Fruit fly (Drosophila melanogaster) whole organism, pupa: ENCODE measurements around the gene jhamt.
A peak's percentile ranks its signal among the peaks of the same experiment; 100 is the strongest.

ENCODE experiments used
- CG10348 ChIP-seq: fragments of 200-800 bp; sonication (Bioruptor generic); IDR thresholded peaks from 2 replicates; pipeline ENCODE4 v1.3.6; 2022; ENCODE audit warnings: missing biosample characterization, missing genetic modification characterization
- CG12605 ChIP-seq: fragments of 200-800 bp; sonication (Bioruptor generic); IDR thresholded peaks from 2 replicates; pipeline ENCODE4 v1.3.6; 2022; ENCODE audit warnings: missing biosample characterization, missing genetic modification characterization
- CG13204 ChIP-seq: fragments of 200-800 bp; sonication (Bioruptor generic); optimal IDR thresholded peaks from 2 replicates; lab custom pipeline; 2018; ENCODE audit warnings: missing biosample characterization, mild to moderate bottlenecking, missing genetic modification characterization, moderate library complexity
- CG14655 ChIP-seq: fragments of 200-800 bp; sonication (Bioruptor generic); optimal IDR thresholded peaks from 3 replicates; lab custom pipeline; 2017; ENCODE audit warnings: mild to moderate bottlenecking, missing biosample characterization, missing genetic modification reagents, missing genetic modification characterization
- CG15710 ChIP-seq: fragments of 200-800 bp; sonication (Bioruptor generic); optimal IDR thresholded peaks from 2 replicates; lab custom pipeline; 2018; ENCODE audit warnings: missing biosample characterization, mild to moderate bottlenecking, missing genetic modification characterization, moderate library complexity
- CG17806 ChIP-seq: fragments of 200-800 bp; sonication (Bioruptor generic); optimal IDR thresholded peaks from 2 replicates; lab custom pipeline; 2018; ENCODE audit warnings: missing biosample characterization, mild to moderate bottlenecking, missing genetic modification characterization, moderate library complexity
- CG32121 ChIP-seq: fragments of 200-800 bp; sonication (Bioruptor generic); IDR thresholded peaks from 2 replicates; pipeline ENCODE4 v1.3.6; 2022; ENCODE audit warnings: missing biosample characterization, missing genetic modification characterization
- CG34367 ChIP-seq: fragments of 200-800 bp; sonication (Bioruptor generic); optimal IDR thresholded peaks from 2 replicates; lab custom pipeline; 2018; ENCODE audit warnings: missing biosample characterization, mild to moderate bottlenecking, missing genetic modification characterization
- CG4496 ChIP-seq: fragments of 200-800 bp; sonication (Bioruptor generic); IDR thresholded peaks from 3 replicates; pipeline ENCODE4 v1.3.6; 2022; ENCODE audit warnings: missing biosample characterization, missing genetic modification characterization
- CG8159 ChIP-seq: fragments of 200-800 bp; sonication (Bioruptor generic); optimal IDR thresholded peaks from 3 replicates; lab custom pipeline; 2018; ENCODE audit warnings: missing biosample characterization, mild to moderate bottlenecking, missing genetic modification characterization, moderate library complexity
- CG8301 ChIP-seq: fragments of 200-800 bp; sonication (Bioruptor generic); optimal IDR thresholded peaks from 2 replicates; lab custom pipeline; 2018; ENCODE audit warnings: missing biosample characterization, mild to moderate bottlenecking, missing genetic modification characterization
- CG9948 ChIP-seq: fragments of 200-800 bp; sonication (Bioruptor generic); optimal IDR thresholded peaks from 2 replicates; lab custom pipeline; 2018; ENCODE audit warnings: missing biosample characterization, mild to moderate bottlenecking, missing genetic modification characterization, moderate library complexity
- D1 ChIP-seq: fragments of 200-800 bp; sonication (Bioruptor generic); optimal IDR thresholded peaks from 2 replicates; lab custom pipeline; 2018; ENCODE audit warnings: missing biosample characterization, mild to moderate bottlenecking, missing genetic modification characterization, moderate library complexity
- EcR ChIP-seq: fragments of 200-800 bp; sonication (Bioruptor generic); optimal IDR thresholded peaks from 3 replicates; lab custom pipeline; 2019; ENCODE audit warnings: missing biosample characterization, missing genetic modification characterization, mild to moderate bottlenecking, moderate library complexity, missing genetic modification reagents
- Ets98B ChIP-seq: fragments of 200-800 bp; sonication (Bioruptor generic); IDR thresholded peaks from 2 replicates; pipeline ENCODE4 v1.3.6; 2022; ENCODE audit warnings: missing biosample characterization, missing genetic modification characterization
- Pif1A ChIP-seq: fragments of 200-800 bp; sonication (Bioruptor generic); optimal IDR thresholded peaks from 3 replicates; lab custom pipeline; 2016; ENCODE audit warnings: missing biosample characterization, missing genetic modification characterization
- Pif1B ChIP-seq: fragments of 200-800 bp; sonication (Bioruptor generic); optimal IDR thresholded peaks from 3 replicates; lab custom pipeline; 2016; ENCODE audit warnings: missing biosample characterization, missing genetic modification characterization
- Snoo ChIP-seq: fragments of 200-800 bp; sonication (Bioruptor generic); optimal IDR thresholded peaks from 3 replicates; lab custom pipeline; 2017; ENCODE audit warnings: missing biosample characterization, mild to moderate bottlenecking, missing genetic modification characterization, inconsistent platforms
- fd96Ca ChIP-seq: fragments of 200-800 bp; sonication (Bioruptor generic); IDR thresholded peaks from 3 replicates; pipeline ENCODE4 v1.3.6; 2022; ENCODE audit warnings: missing biosample characterization, missing genetic modification characterization
- gl ChIP-seq: fragments of 200-800 bp; sonication (Bioruptor generic); optimal IDR thresholded peaks from 2 replicates; lab custom pipeline; 2018; ENCODE audit warnings: missing biosample characterization, mild to moderate bottlenecking, missing genetic modification characterization
- rn ChIP-seq: fragments of 200-800 bp; sonication (Bioruptor generic); IDR thresholded peaks from 2 replicates; pipeline ENCODE4 v1.3.6; 2022; ENCODE audit warnings: missing biosample characterization, missing genetic modification characterization

Gene jhamt

dm6 chr2L:16357865-16358264 is 7.8 kb upstream of the jhamt start:
- TF ChIP-seq Snoo (tag; lab: Kevin White, UChicago) (no peak), CG15710 (peak; percentile 34), fd96Ca (no peak), CG8159 (peak; percentile 39)

- TF ChIP-seq CG9948 (no peak), EcR (no peak), fd96Ca (no peak), CG15710 (no peak), Snoo (tag; lab: Kevin White, UChicago) (no peak), Pif1B (GFP tag; lab: Kevin White, UChicago) (no peak), CG13204 (GFP tag; lab: Kevin White, UChicago) (no peak), CG8301 (tag; lab: Kevin White, UChicago) (no peak), Ets98B (GFP tag; lab: Robert Waterston, UW) (no peak), gl (tag; lab: Kevin White, UChicago) (no peak), rn (GFP tag; lab: Robert Waterston, UW) (no peak), CG8159 (no peak), CG10348 (no peak), CG34367 (tag; lab: Kevin White, UChicago) (no peak), CG4496 (GFP tag; lab: Robert Waterston, UW) (no peak), CG17806 (no peak), D1 (tag; lab: Kevin White, UChicago) (no peak), CG32121 (GFP tag; lab: Robert Waterston, UW) (no peak), CG12605 (no peak), Pif1A (GFP tag; lab: Kevin White, UChicago) (no peak)
Measured at dm6 chr2L:16374691-16375090, 9.0 kb downstream of the jhamt start.

- no peak for TF ChIP-seq CG12605
- TF ChIP-seq CG14655 (GFP tag; lab: Kevin White, UChicago): no peak
- no peak for TF ChIP-seq CG10348
- no peak for TF ChIP-seq gl (tag; lab: Kevin White, UChicago)
- no peak for TF ChIP-seq fd96Ca
- no peak for TF ChIP-seq CG32121 (GFP tag; lab: Robert Waterston, UW)
- no peak for TF ChIP-seq Pif1A (GFP tag; lab: Kevin White, UChicago)
- TF ChIP-seq CG4496 (GFP tag; lab: Robert Waterston, UW): no peak
- no peak for TF ChIP-seq CG9948
- no peak for TF ChIP-seq CG8159
- TF ChIP-seq CG8301 (tag; lab: Kevin White, UChicago): no peak
- no peak for TF ChIP-seq Ets98B (GFP tag; lab: Robert Waterston, UW)
- no peak for TF ChIP-seq Pif1B (GFP tag; lab: Kevin White, UChicago)
- no peak for TF ChIP-seq CG13204 (GFP tag; lab: Kevin White, UChicago)
- TF ChIP-seq, all 21 proteins: peak for 0
Measured at dm6 chr2L:16380973-16381372, 15.3 kb downstream of the jhamt start.

- TF ChIP-seq CG4496 (GFP tag; lab: Robert Waterston, UW) (peak; percentile 51; the same call in 1 of the 3 replicates), D1 (tag; lab: Kevin White, UChicago) (no peak), CG14655 (GFP tag; lab: Kevin White, UChicago) (no peak), CG8159 (peak; percentile 23), CG12605 (no peak), gl (tag; lab: Kevin White, UChicago) (no peak), Snoo (tag; lab: Kevin White, UChicago) (no peak), Ets98B (GFP tag; lab: Robert Waterston, UW) (no peak), fd96Ca (peak; percentile 29; the same call in 1 of the 3 replicates), CG17806 (no peak)
Measured at dm6 chr2L:16390803-16391202, 25.1 kb downstream of the jhamt start.

- no peak for TF ChIP-seq CG12605
Measured at dm6 chr2L:16397517-16397916, 31.8 kb downstream of the jhamt start.

dm6 chr2L:16402512-16402911 is 36.8 kb downstream of the jhamt start:
- TF ChIP-seq CG15710 (no peak), CG14655 (GFP tag; lab: Kevin White, UChicago) (peak; percentile 49), fd96Ca (peak; percentile 75), Snoo (tag; lab: Kevin White, UChicago) (no peak), CG12605 (0 out of 2 replicates have a peak, but pooled peaks have one; percentile 41), CG10348 (no peak), Ets98B (GFP tag; lab: Robert Waterston, UW) (peak; percentile 68), CG34367 (tag; lab: Kevin White, UChicago) (peak; percentile 5), CG17806 (no peak), CG4496 (GFP tag; lab: Robert Waterston, UW) (peak; percentile 36; the same call in 1 of the 3 replicates), D1 (tag; lab: Kevin White, UChicago) (no peak), CG8159 (peak; percentile 6), CG9948 (peak; percentile 5), CG8301 (tag; lab: Kevin White, UChicago) (no peak), gl (tag; lab: Kevin White, UChicago) (no peak), Pif1A (GFP tag; lab: Kevin White, UChicago) (peak; percentile 34), rn (GFP tag; lab: Robert Waterston, UW) (no peak), EcR (no peak), CG32121 (GFP tag; lab: Robert Waterston, UW) (peak; percentile 56), CG13204 (GFP tag; lab: Kevin White, UChicago) (no peak), Pif1B (GFP tag; lab: Kevin White, UChicago) (peak; percentile 29)

- TF ChIP-seq CG14655 (GFP tag; lab: Kevin White, UChicago) (peak; percentile 47), Pif1A (GFP tag; lab: Kevin White, UChicago) (peak; percentile 51), CG17806 (peak; percentile 55), rn (GFP tag; lab: Robert Waterston, UW) (no peak), CG10348 (no peak), Snoo (tag; lab: Kevin White, UChicago) (peak; percentile 37), CG15710 (peak; percentile 64), CG34367 (tag; lab: Kevin White, UChicago) (peak; percentile 50), CG9948 (peak; percentile 61), CG8159 (peak; percentile 77), CG8301 (tag; lab: Kevin White, UChicago) (peak; percentile 27), CG32121 (GFP tag; lab: Robert Waterston, UW) (no peak), CG4496 (GFP tag; lab: Robert Waterston, UW) (no peak), CG12605 (no peak), gl (tag; lab: Kevin White, UChicago) (peak; percentile 30), EcR (no peak), Pif1B (GFP tag; lab: Kevin White, UChicago) (peak; percentile 60), D1 (tag; lab: Kevin White, UChicago) (no peak), fd96Ca (no peak), CG13204 (GFP tag; lab: Kevin White, UChicago) (no peak), Ets98B (GFP tag; lab: Robert Waterston, UW) (no peak)
- TF ChIP-seq, all 21 proteins: peak for 11
Measured at dm6 chr2L:16406523-16406922, 40.8 kb downstream of the jhamt start.
